Fruit fly (Drosophila melanogaster) whole organism, adult: ENCODE results near the gene CG2519.

ENCODE experiments used
- CG11617 ChIP-seq: fragments of 200-800 bp; sonication (Bioruptor generic); optimal IDR thresholded peaks from 2 replicates; lab custom pipeline; 2017; ENCODE audit warnings: mild to moderate bottlenecking, missing biosample characterization, missing genetic modification reagents, missing genetic modification characterization
- CG12768 ChIP-seq: fragments of 200-800 bp; sonication (Bioruptor generic); optimal IDR thresholded peaks from 2 replicates; lab custom pipeline; 2017; ENCODE audit warnings: missing biosample characterization, missing genetic modification characterization, mild to moderate bottlenecking, moderate library complexity, missing genetic modification reagents
- CG5204 ChIP-seq: fragments of 200-800 bp; sonication (Bioruptor generic); optimal IDR thresholded peaks from 2 replicates; lab custom pipeline; 2016; ENCODE audit warnings: missing biosample characterization, missing genetic modification characterization
- CG7101 ChIP-seq: fragments of 200-800 bp; sonication (Bioruptor generic); optimal IDR thresholded peaks from 2 replicates; lab custom pipeline; 2018; ENCODE audit warnings: missing biosample characterization, mild to moderate bottlenecking, missing genetic modification characterization, moderate library complexity
- cnc ChIP-seq, 2 experiments: fragments of >200 bp; optimal IDR thresholded peaks; 2 replicates each; lab custom pipeline; 2017
- kay ChIP-seq: fragments of 200-800 bp; sonication (Bioruptor generic); peaks from one replicate; lab custom pipeline; 2016; ENCODE audit warnings: missing biosample characterization, missing genetic modification characterization, borderline replicate concordance

DNA sequence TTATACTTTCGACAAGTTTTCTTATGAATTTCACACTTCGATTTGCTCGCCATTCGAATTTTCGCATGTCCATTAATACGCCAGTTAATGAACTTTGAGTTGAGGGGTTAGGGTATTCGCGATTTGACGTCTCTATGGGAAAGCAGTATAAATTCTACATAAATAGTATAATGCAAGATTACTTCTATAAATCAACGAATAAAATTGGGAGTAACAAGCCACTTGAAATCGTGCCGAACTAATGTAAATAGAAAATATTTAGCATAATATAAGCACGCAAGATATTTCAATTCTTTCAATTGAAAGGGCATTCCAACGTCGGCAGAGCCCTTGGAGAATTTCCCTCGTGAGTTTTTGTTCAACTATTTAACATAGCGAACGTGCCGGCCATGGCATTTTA, 27.0 kb downstream of the CG2519 start:
- TF ChIP-seq CG12768 (GFP tag; lab: Kevin White, UChicago) (peak; percentile 51), kay (GFP tag; lab: Kevin White, UChicago) (peak; percentile 80), CG5204 (GFP tag; lab: Kevin White, UChicago) (no peak), CG7101 (tag; lab: Kevin White, UChicago) (no peak), cnc (optimal IDR thresholded peaks at IDR 0.05; lab: Kevin White, UChicago) (no peak), CG11617 (GFP tag; lab: Kevin White, UChicago) (no peak)
